Fruit fly (Drosophila melanogaster): ENCODE data around the gene DIP-epsilon.

- TF ChIP-seq Rel (GFP tag; optimal IDR thresholded peaks at IDR 0.05) (no peak), Rel (tag; optimal IDR thresholded peaks at IDR 0.05) (no peak), br (GFP tag; optimal IDR thresholded peaks at IDR 0.05) (no peak), OdsH (GFP tag; optimal IDR thresholded peaks at IDR 0.05) (no peak), dmrt93B (GFP tag; optimal IDR thresholded peaks at IDR 0.05) (no peak), lola (GFP tag; optimal IDR thresholded peaks at IDR 0.05) (no peak), rgr (GFP tag; optimal IDR thresholded peaks at IDR 0.05) (no peak), Myc (optimal IDR thresholded peaks at IDR 0.05) (no peak), foxo (GFP tag; optimal IDR thresholded peaks at IDR 0.05) (no peak), GATAd (GFP tag; optimal IDR thresholded peaks at IDR 0.05) (no peak), usp (GFP tag; optimal IDR thresholded peaks at IDR 0.05) (no peak), Vsx2 (GFP tag; optimal IDR thresholded peaks at IDR 0.05; ENCODE audit: partially characterized antibody) (no peak)
Measured at dm6 chr2L:6380966-6381365, 30.2 kb downstream of the DIP-epsilon start, which contains the start of gene Nepl5.
